Worm (Caenorhabditis elegans) whole organism, young adult: Measurements from ENCODE around the gene H10E21.4.

Source experiments
- D2030.7 ChIP-seq: fragments of 200-800 bp; sonication (Bioruptor generic); IDR thresholded peaks from 2 replicates; pipeline ENCODE4 v1.3.6; 2022; ENCODE audit warnings: missing genetic modification reagents, missing genetic modification characterization, missing compliant biosample characterization
- F33H1.4 ChIP-seq: fragments of 200-800 bp; sonication (Bioruptor generic); IDR thresholded peaks from 2 replicates; pipeline ENCODE4 v1.3.6; 2022; ENCODE audit warnings: missing genetic modification reagents, missing genetic modification characterization, missing compliant biosample characterization
- F52B5.7 ChIP-seq: sonication (generic microtip); optimal IDR thresholded peaks from 2 replicates; lab custom pipeline; 2016; ENCODE audit warnings: mild to moderate bottlenecking, missing genetic modification characterization, missing compliant biosample characterization
- K12H6.12 ChIP-seq: fragments of 200-800 bp; sonication (Bioruptor generic); optimal IDR thresholded peaks from 2 replicates; lab custom pipeline; 2018; ENCODE audit warnings: mild to moderate bottlenecking, missing genetic modification characterization, missing compliant biosample characterization
- Y67H2A.10 ChIP-seq: fragments of 200-800 bp; sonication (Bioruptor generic); conservative IDR thresholded peaks from 2 replicates; pipeline ENCODE4 v1.3.6; 2022; ENCODE audit warnings: missing genetic modification reagents, missing genetic modification characterization, missing compliant biosample characterization
- akir-1 ChIP-seq: fragments of 200-800 bp; sonication (Bioruptor generic); optimal IDR thresholded peaks from 2 replicates; lab custom pipeline; 2018; ENCODE audit warnings: mild to moderate bottlenecking, missing genetic modification characterization, moderate library complexity, missing compliant biosample characterization
- ama-1 ChIP-seq, 3 experiments: fragments of 150-350 bp in 1 of 3; sonication (generic microtip) in 2 of 3; optimal IDR thresholded peaks; 2 replicates each; lab custom pipeline; 2014 to 2018; ENCODE audit warnings: missing biosample characterization in 2 of 3, missing genetic modification characterization in 2 of 3, missing genetic modification reagents in 2 of 3
- aptf-3 ChIP-seq: fragments of 200-800 bp; sonication (Bioruptor generic); IDR thresholded peaks from 2 replicates; pipeline ENCODE4 v1.3.6; 2022; ENCODE audit warnings: missing genetic modification characterization, missing compliant biosample characterization
- atf-7 ChIP-seq: sonication (generic microtip); optimal IDR thresholded peaks from 2 replicates; lab custom pipeline; 2017; ENCODE audit warnings: mild to moderate bottlenecking, missing genetic modification characterization, missing compliant biosample characterization
- attf-5 ChIP-seq: fragments of 200-800 bp; sonication (Bioruptor generic); optimal IDR thresholded peaks from 2 replicates; lab custom pipeline; 2018; ENCODE audit warnings: mild to moderate bottlenecking, missing genetic modification characterization, missing compliant biosample characterization
- attf-6 ChIP-seq: fragments of 200-800 bp; sonication (Bioruptor generic); IDR thresholded peaks from 2 replicates; pipeline ENCODE4 v1.3.6; 2022; ENCODE audit warnings: missing genetic modification reagents, missing genetic modification characterization, missing compliant biosample characterization
- cebp-1 ChIP-seq, 2 experiments: fragments of 200-800 bp in 1 of 2; sonication (Bioruptor generic) in 1 of 2; sonication (generic microtip) in 1 of 2; IDR thresholded peaks in 1 of 2; optimal IDR thresholded peaks in 1 of 2; 2 replicates each; pipeline versions ENCODE4 v1.3.6 to Lab custom; 2017 to 2022; ENCODE audit warnings: missing compliant biosample characterization in 2 of 2, missing genetic modification characterization in 2 of 2, mild to moderate bottlenecking in 1 of 2, missing genetic modification reagents in 1 of 2, moderate library complexity in 1 of 2
- cebp-2 ChIP-seq: fragments of 200-800 bp; sonication (Bioruptor generic); IDR thresholded peaks from 2 replicates; pipeline ENCODE4 v1.3.6; 2022; ENCODE audit warnings: missing genetic modification characterization, missing compliant biosample characterization
- ceh-100 ChIP-seq: fragments of 200-800 bp; sonication (Bioruptor generic); IDR thresholded peaks from 2 replicates; pipeline ENCODE4 v1.3.6; 2022; ENCODE audit warnings: missing genetic modification reagents, missing genetic modification characterization, missing compliant biosample characterization
- ceh-27 ChIP-seq: fragments of 200-800 bp; sonication (Bioruptor generic); optimal IDR thresholded peaks from 2 replicates; lab custom pipeline; 2018; ENCODE audit warnings: mild to moderate bottlenecking, missing genetic modification characterization, moderate library complexity, missing compliant biosample characterization
- chd-7 ChIP-seq: sonication (generic microtip); optimal IDR thresholded peaks from 2 replicates; lab custom pipeline; 2016; ENCODE audit warnings: mild to moderate bottlenecking, missing genetic modification characterization, moderate library complexity, missing compliant biosample characterization
- die-1 ChIP-seq: sonication (generic microtip); optimal IDR thresholded peaks from 2 replicates; lab custom pipeline; 2016; ENCODE audit warnings: missing genotype, mild to moderate bottlenecking, missing genetic modification characterization, missing compliant biosample characterization
- let-526 ChIP-seq: fragments of 200-800 bp; sonication (Bioruptor generic); IDR thresholded peaks from 2 replicates; pipeline ENCODE4 v1.3.6; 2022; ENCODE audit warnings: missing genetic modification reagents, missing genetic modification characterization, missing compliant biosample characterization
- let-607 ChIP-seq, 2 experiments: fragments of 200-800 bp in 1 of 2; sonication (Bioruptor generic) in 1 of 2; sonication (generic microtip) in 1 of 2; optimal IDR thresholded peaks; 2 replicates each; lab custom pipeline; 2016 to 2018; ENCODE audit warnings: mild to moderate bottlenecking in 2 of 2, missing compliant biosample characterization in 2 of 2, missing genetic modification characterization in 2 of 2, moderate library complexity in 2 of 2, missing genotype in 1 of 2
- lin-26 ChIP-seq: fragments of 200-800 bp; sonication (Bioruptor generic); IDR thresholded peaks from 2 replicates; pipeline ENCODE4 v1.3.6; 2022; ENCODE audit warnings: missing genetic modification reagents, missing genetic modification characterization, missing compliant biosample characterization
- lin-35 ChIP-seq, 3 experiments: fragments of 150-350 bp in 2 of 3; sonication (generic microtip) in 1 of 3; optimal IDR thresholded peaks; 2 replicates each; lab custom pipeline; 2014 to 2018; ENCODE audit warnings: missing biosample characterization in 3 of 3, missing genetic modification characterization in 3 of 3, missing genetic modification reagents in 3 of 3
- mcd-1 ChIP-seq: fragments of 200-800 bp; sonication (Bioruptor generic); IDR thresholded peaks from 2 replicates; pipeline ENCODE4 v1.3.6; 2022; ENCODE audit warnings: missing genetic modification reagents, missing genetic modification characterization, missing compliant biosample characterization
- nfyb-1 ChIP-seq: fragments of 200-800 bp; sonication (Bioruptor generic); IDR thresholded peaks from 2 replicates; pipeline ENCODE4 v1.3.6; 2022; ENCODE audit warnings: missing genetic modification reagents, missing genetic modification characterization, missing compliant biosample characterization
- pbrm-1 ChIP-seq: fragments of 200-800 bp; sonication (Bioruptor generic); IDR thresholded peaks from 2 replicates; pipeline ENCODE4 v1.3.6; 2022; ENCODE audit warnings: missing genetic modification reagents, missing genetic modification characterization, missing compliant biosample characterization
- sdz-38 ChIP-seq: sonication (generic microtip); optimal IDR thresholded peaks from 2 replicates; lab custom pipeline; 2016; ENCODE audit warnings: missing genotype, missing genetic modification characterization, missing compliant biosample characterization
- somi-1 ChIP-seq: fragments of 200-800 bp; sonication (Bioruptor generic); optimal IDR thresholded peaks from 2 replicates; lab custom pipeline; 2018; ENCODE audit warnings: mild to moderate bottlenecking, missing genetic modification characterization, missing compliant biosample characterization
- tbx-9 ChIP-seq: sonication (generic microtip); optimal IDR thresholded peaks from 2 replicates; lab custom pipeline; 2016; ENCODE audit warnings: borderline replicate concordance, missing genetic modification characterization, inconsistent platforms, missing compliant biosample characterization
- zfh-2 ChIP-seq: fragments of 200-800 bp; sonication (Bioruptor generic); conservative IDR thresholded peaks from 2 replicates; pipeline ENCODE4 v1.3.6; 2022; ENCODE audit warnings: missing genetic modification reagents, missing genetic modification characterization, missing compliant biosample characterization
- ztf-22 ChIP-seq: fragments of 200-800 bp; sonication (Bioruptor generic); optimal IDR thresholded peaks from 2 replicates; lab custom pipeline; 2018; ENCODE audit warnings: mild to moderate bottlenecking, missing genetic modification characterization, moderate library complexity, missing compliant biosample characterization
- ztf-26 ChIP-seq: sonication (generic microtip); optimal IDR thresholded peaks from 2 replicates; lab custom pipeline; 2017; ENCODE audit warnings: missing genetic modification characterization, missing compliant biosample characterization
- ztf-28 ChIP-seq: fragments of 200-800 bp; sonication (Bioruptor generic); IDR thresholded peaks from 2 replicates; pipeline ENCODE4 v1.3.6; 2022; ENCODE audit warnings: missing genetic modification reagents, missing genetic modification characterization, missing compliant biosample characterization

H10E21.4 gene

DNA sequence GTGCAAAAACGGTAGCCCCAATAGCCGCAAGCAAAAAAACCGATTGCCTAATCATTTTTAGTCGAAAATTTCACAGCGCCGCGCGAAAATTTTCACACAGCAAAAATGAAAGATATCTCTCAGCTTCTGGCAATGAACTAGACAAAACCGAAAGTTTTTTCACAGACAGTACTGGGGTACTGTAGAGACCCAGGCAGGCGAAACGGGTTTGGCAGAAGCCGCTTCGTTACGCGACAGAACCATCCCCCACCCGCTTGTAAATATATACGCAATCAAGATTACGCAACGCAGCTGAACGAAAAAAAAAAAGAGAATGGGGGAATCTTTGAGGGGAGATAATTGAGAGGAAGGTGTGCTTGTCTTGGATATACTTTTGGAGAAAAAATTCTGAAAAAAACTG is at the start of gene H10E21.4:
Gene H10E21.4 (minus strand): TSS at position 167 of the 400 bp plus-strand sequence.
- no peak for TF ChIP-seq akir-1
- TF ChIP-seq ceh-100 (GFP tag; lab: Robert Waterston, UW), result no peak
- no peak for TF ChIP-seq sdz-38 (tag; lab: Kevin White, UChicago)
- TF ChIP-seq die-1 (tag; lab: Kevin White, UChicago), result no peak
- no peak for TF ChIP-seq ztf-28 (GFP tag; lab: Robert Waterston, UW)
- no peak for TF ChIP-seq Y67H2A.10 (GFP tag; lab: Robert Waterston, UW)
- no peak for TF ChIP-seq nfyb-1 (GFP tag; lab: Robert Waterston, UW)
- TF ChIP-seq attf-6 (GFP tag; lab: Robert Waterston, UW), result no peak
- TF ChIP-seq tbx-9, result no peak
- TF ChIP-seq F33H1.4 (GFP tag; lab: Robert Waterston, UW), result no peak
- TF ChIP-seq D2030.7 (GFP tag; lab: Robert Waterston, UW), result no peak

ce11 chrIII:67025-67424 is 47.5 kb upstream of the H10E21.4 start:
- TF ChIP-seq F52B5.7 (tag; lab: Kevin White, UChicago) (no peak), attf-5 (GFP tag; lab: Kevin White, UChicago) (peak; percentile 39), chd-7 (no peak), mcd-1 (GFP tag; lab: Robert Waterston, UW) (peak; percentile 25; the same call in 1 of the 2 replicates), cebp-1 (GFP tag; IDR thresholded peaks at IDR 0.05; lab: Robert Waterston, UW) (no peak), cebp-1 (tag; optimal IDR thresholded peaks at IDR 0.05; lab: Kevin White, UChicago) (peak; percentile 55), ztf-28 (GFP tag; lab: Robert Waterston, UW) (0 out of 2 replicates have a peak, but pooled peaks have one; percentile 7), cebp-2 (no peak), aptf-3 (GFP tag; lab: Robert Waterston, UW) (no peak), let-526 (GFP tag; lab: Robert Waterston, UW) (no peak), pbrm-1 (GFP tag; lab: Robert Waterston, UW) (peak; percentile 30; the same call in 1 of the 2 replicates), ceh-27 (GFP tag; lab: Kevin White, UChicago) (peak; percentile 33), let-607 (tag; optimal IDR thresholded peaks at IDR 0.05; lab: Kevin White, UChicago) (no peak), somi-1 (GFP tag; lab: Kevin White, UChicago) (peak; percentile 12), zfh-2 (peak; percentile 81), K12H6.12 (tag; lab: Kevin White, UChicago) (peak; percentile 48), ama-1 (optimal IDR thresholded peaks at IDR 0.05; lab: Kevin White, UChicago) (peak; percentile 78), ama-1 (GFP tag; optimal IDR thresholded peaks at IDR 0.05; lab: Kevin White, UChicago) (no peak), lin-26 (GFP tag; lab: Robert Waterston, UW) (peak; percentile 15; the same call in 1 of the 2 replicates)

- TF ChIP-seq ama-1 (optimal IDR thresholded peaks at IDR 0.05; lab: Kevin White, UChicago), result peak; percentile 55
- no peak for TF ChIP-seq ama-1 (GFP tag; optimal IDR thresholded peaks at IDR 0.05; lab: Kevin White, UChicago)
- 0 out of 2 replicates have a peak, but pooled peaks have one; percentile 16 for TF ChIP-seq nfyb-1 (GFP tag; lab: Robert Waterston, UW)
- TF ChIP-seq atf-7 (tag; lab: Kevin White, UChicago), result no peak
These were observed 46.7 kb upstream of the H10E21.4 start, which contains the start of gene pck-1 for ce11 chrIII:66160-66559. pck-1 (minus strand) TSS chrIII:66260.

DNA sequence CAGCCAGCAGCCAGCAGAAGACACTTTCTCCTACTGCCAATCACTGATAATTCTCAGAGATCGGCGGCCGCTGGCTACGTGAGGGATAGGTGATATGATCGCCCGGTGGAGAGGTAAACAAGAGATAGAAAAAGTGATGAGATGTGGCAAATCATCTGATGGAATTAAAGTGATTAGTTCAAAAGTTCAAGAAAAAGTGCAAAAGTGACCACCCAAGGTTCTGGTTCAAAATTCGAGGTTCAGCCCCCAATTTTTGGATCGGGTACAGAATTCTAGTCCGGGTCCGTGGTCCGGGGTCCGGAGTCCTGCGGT is 46.1 kb upstream of the H10E21.4 start:
- peak; percentile 25 for TF ChIP-seq ztf-26 (tag; lab: Kevin White, UChicago)
- TF ChIP-seq ztf-22 (GFP tag; lab: Kevin White, UChicago), result no peak
- peak; percentile 36 for TF ChIP-seq ama-1 (optimal IDR thresholded peaks at IDR 0.05; lab: Kevin White, UChicago)
- no peak for TF ChIP-seq ama-1 (GFP tag; optimal IDR thresholded peaks at IDR 0.05; lab: Kevin White, UChicago)
- peak in 1 of 3 experiments; percentile 6 for TF ChIP-seq lin-35 (GFP tag; optimal IDR thresholded peaks at IDR 0.05; lab: Kevin White, UChicago)
